Worm (Caenorhabditis elegans) whole organism, L4/young adult: Measurements from ENCODE around the gene eri-9.

ENCODE experiments used
- W03F9.2 ChIP-seq: fragments of 150-350 bp; optimal IDR thresholded peaks from 2 replicates; lab custom pipeline; 2014; ENCODE audit warnings: missing biosample characterization, missing genetic modification characterization
- dao-5 ChIP-seq: sonication (generic microtip); optimal IDR thresholded peaks from 2 replicates; lab custom pipeline; 2016; ENCODE audit warnings: missing genotype, missing genetic modification characterization, moderate library complexity, missing compliant biosample characterization

- TF ChIP-seq W03F9.2: no peak
- no peak for TF ChIP-seq dao-5 (tag; lab: Kevin White, UChicago)
Measured at ce11 chrIII:4918906-4919305, 13.3 kb upstream of the eri-9 start.
